Fruit fly (Drosophila melanogaster) whole organism, embryonic: Measurements from ENCODE around the gene CG6766.

Experiments used
- ATbp ChIP-seq: fragments of 200-800 bp; sonication (Bioruptor generic); optimal IDR thresholded peaks from 2 replicates; lab custom pipeline; 2017; ENCODE audit warnings: missing biosample characterization, mild to moderate bottlenecking, missing genetic modification characterization, missing genetic modification reagents
- Atf-2 ChIP-seq: fragments of 200-800 bp; sonication (Bioruptor generic); optimal IDR thresholded peaks from 2 replicates; lab custom pipeline; 2016; ENCODE audit warnings: missing biosample characterization, missing genetic modification characterization
- Bteb2 ChIP-seq: fragments of 200-800 bp; sonication (Bioruptor generic); optimal IDR thresholded peaks from 2 replicates; lab custom pipeline; 2016; ENCODE audit warnings: missing biosample characterization, missing genetic modification characterization
- CG1024 ChIP-seq: fragments of 200-800 bp; sonication (Bioruptor generic); IDR thresholded peaks from 2 replicates; pipeline ENCODE4 v1.3.6; 2022; ENCODE audit warnings: missing biosample characterization, missing genetic modification characterization
- CG11695 ChIP-seq: fragments of 200-800 bp; sonication (Bioruptor generic); IDR thresholded peaks from 3 replicates; pipeline ENCODE4 v1.3.6; 2022; ENCODE audit warnings: missing biosample characterization, missing genetic modification characterization
- CG12299 ChIP-seq: fragments of 200-800 bp; sonication (Bioruptor generic); optimal IDR thresholded peaks from 2 replicates; lab custom pipeline; 2018; ENCODE audit warnings: missing biosample characterization, mild to moderate bottlenecking, missing genetic modification characterization
- CG13123 ChIP-seq: fragments of 200-800 bp; sonication (Bioruptor generic); optimal IDR thresholded peaks from 2 replicates; lab custom pipeline; 2016; ENCODE audit warnings: missing biosample characterization, missing genetic modification characterization
- CG14050 ChIP-seq: fragments of 200-800 bp; sonication (Bioruptor generic); IDR thresholded peaks from 3 replicates; pipeline ENCODE4 v1.3.6; 2022; ENCODE audit warnings: missing biosample characterization, missing genetic modification characterization
- CG17186 ChIP-seq: fragments of 200-800 bp; sonication (Bioruptor generic); optimal IDR thresholded peaks from 3 replicates; lab custom pipeline; 2017; ENCODE audit warnings: missing biosample characterization, missing genetic modification reagents, missing genetic modification characterization
- CG17802 ChIP-seq: fragments of 200-800 bp; sonication (Bioruptor generic); optimal IDR thresholded peaks from 2 replicates; lab custom pipeline; 2018; ENCODE audit warnings: missing biosample characterization, mild to moderate bottlenecking, missing genetic modification characterization, moderate library complexity
- CG18764 ChIP-seq: fragments of 200-800 bp; sonication (Bioruptor generic); optimal IDR thresholded peaks from 3 replicates; lab custom pipeline; 2016; ENCODE audit warnings: missing biosample characterization, missing genetic modification characterization
- CG2116 ChIP-seq: fragments of 200-800 bp; sonication (Bioruptor generic); optimal IDR thresholded peaks from 3 replicates; lab custom pipeline; 2018; ENCODE audit warnings: missing biosample characterization, mild to moderate bottlenecking, missing genetic modification characterization
- CG30020 ChIP-seq: fragments of 200-800 bp; optimal IDR thresholded peaks from 2 replicates; lab custom pipeline; 2019; ENCODE audit warnings: missing biosample characterization, mild to moderate bottlenecking, missing genetic modification characterization, moderate library complexity
- CG3163 ChIP-seq: fragments of 200-800 bp; sonication (Bioruptor generic); optimal IDR thresholded peaks from 3 replicates; lab custom pipeline; 2016; ENCODE audit warnings: missing biosample characterization, missing genetic modification characterization
- CG33213 ChIP-seq: fragments of 200-800 bp; sonication (Bioruptor generic); optimal IDR thresholded peaks from 3 replicates; lab custom pipeline; 2016; ENCODE audit warnings: missing biosample characterization, missing genetic modification characterization
- CG3407 ChIP-seq: fragments of 200-800 bp; sonication (Bioruptor generic); optimal IDR thresholded peaks from 2 replicates; lab custom pipeline; 2018; ENCODE audit warnings: missing biosample characterization, mild to moderate bottlenecking, missing genetic modification characterization
- CG4282 ChIP-seq: fragments of 200-800 bp; sonication (Bioruptor generic); optimal IDR thresholded peaks from 2 replicates; lab custom pipeline; 2016; ENCODE audit warnings: missing biosample characterization, missing genetic modification characterization
- CG4360 ChIP-seq: fragments of 200-800 bp; sonication (Bioruptor generic); IDR thresholded peaks from 2 replicates; pipeline ENCODE4 v1.3.6; 2022; ENCODE audit warnings: missing biosample characterization, missing genetic modification characterization
- CG7271 ChIP-seq: fragments of 200-800 bp; sonication (Bioruptor generic); optimal IDR thresholded peaks from 2 replicates; lab custom pipeline; 2018; ENCODE audit warnings: missing biosample characterization, mild to moderate bottlenecking, missing genetic modification characterization, moderate library complexity
- CG8478 ChIP-seq: fragments of >200 bp; optimal IDR thresholded peaks from 2 replicates; lab custom pipeline; 2018
- CG9437 ChIP-seq: fragments of 200-800 bp; sonication (Bioruptor generic); optimal IDR thresholded peaks from 2 replicates; lab custom pipeline; 2018; ENCODE audit warnings: missing biosample characterization, mild to moderate bottlenecking, missing genetic modification characterization
- CkIIα-i1 ChIP-seq: fragments of 200-800 bp; sonication (Bioruptor generic); IDR thresholded peaks from 2 replicates; pipeline ENCODE4 v1.3.6; 2022; ENCODE audit warnings: missing biosample characterization, missing genetic modification characterization
- Dll ChIP-seq: fragments of 200-800 bp; sonication (Bioruptor generic); IDR thresholded peaks from 4 replicates; pipeline ENCODE4 v1.3.6; 2022; ENCODE audit warnings: missing biosample characterization, missing genetic modification characterization; ENCODE audit not compliant: partially characterized antibody
- HLHmδ ChIP-seq: fragments of 200-800 bp; sonication (Bioruptor generic); optimal IDR thresholded peaks from 2 replicates; lab custom pipeline; 2018; ENCODE audit warnings: missing biosample characterization, mild to moderate bottlenecking, missing genetic modification characterization, moderate library complexity
- Kr ChIP-seq: fragments of 200-800 bp; sonication (Bioruptor generic); optimal IDR thresholded peaks from 2 replicates; lab custom pipeline; 2017; ENCODE audit warnings: missing biosample characterization, mild to moderate bottlenecking, missing genetic modification characterization
- MESR4 ChIP-seq: fragments of 200-800 bp; sonication (Bioruptor generic); optimal IDR thresholded peaks from 2 replicates; lab custom pipeline; 2018; ENCODE audit warnings: missing biosample characterization, mild to moderate bottlenecking, missing genetic modification characterization, moderate library complexity
- NC2β ChIP-seq: fragments of 200-800 bp; sonication (Bioruptor generic); optimal IDR thresholded peaks from 2 replicates; lab custom pipeline; 2016; ENCODE audit warnings: missing biosample characterization, missing genetic modification characterization
- Oli ChIP-seq: fragments of 200-800 bp; sonication (Bioruptor generic); optimal IDR thresholded peaks from 2 replicates; lab custom pipeline; 2018; ENCODE audit warnings: missing biosample characterization, mild to moderate bottlenecking, missing genetic modification characterization, moderate library complexity
- Sin3A ChIP-seq: fragments of >200 bp; optimal IDR thresholded peaks from 2 replicates; lab custom pipeline; 2018
- Spps ChIP-seq: fragments of 200-800 bp; sonication (Bioruptor generic); optimal IDR thresholded peaks from 2 replicates; lab custom pipeline; 2018; ENCODE audit warnings: missing biosample characterization, mild to moderate bottlenecking, missing genetic modification characterization
- Xbp1 ChIP-seq: fragments of 200-800 bp; sonication (Bioruptor generic); optimal IDR thresholded peaks from 3 replicates; lab custom pipeline; 2016; ENCODE audit warnings: missing biosample characterization, mild to moderate bottlenecking, missing genetic modification characterization
- ap ChIP-seq: fragments of 200-800 bp; sonication (Bioruptor generic); IDR thresholded peaks from 2 replicates; pipeline ENCODE4 v1.3.6; 2022; ENCODE audit warnings: missing biosample characterization, missing genetic modification characterization
- az2 ChIP-seq: fragments of 200-800 bp; sonication (Bioruptor generic); optimal IDR thresholded peaks from 3 replicates; lab custom pipeline; 2016; ENCODE audit warnings: missing biosample characterization, missing genetic modification characterization
- bbx ChIP-seq: fragments of 200-800 bp; sonication (Bioruptor generic); IDR thresholded peaks from 2 replicates; pipeline ENCODE4 v1.3.6; 2022; ENCODE audit warnings: missing biosample characterization, missing genetic modification characterization; ENCODE audit not compliant: partially characterized antibody
- caup ChIP-seq: fragments of 200-800 bp; sonication (Bioruptor generic); optimal IDR thresholded peaks from 3 replicates; lab custom pipeline; 2017; ENCODE audit warnings: missing biosample characterization, mild to moderate bottlenecking, missing genetic modification characterization, moderate library complexity; ENCODE audit not compliant: severe bottlenecking
- chif ChIP-seq, 2 experiments: fragments of 200-800 bp; sonication (Bioruptor generic); optimal IDR thresholded peaks; 3 replicates each; lab custom pipeline; 2016; ENCODE audit warnings: missing biosample characterization in 2 of 2, missing genetic modification characterization in 2 of 2
- chm ChIP-seq: fragments of 200-800 bp; sonication (Bioruptor generic); IDR thresholded peaks from 2 replicates; pipeline ENCODE4 v1.3.6; 2022; ENCODE audit warnings: missing biosample characterization, missing genetic modification characterization
- corto ChIP-seq: fragments of 200-800 bp; sonication (Bioruptor generic); optimal IDR thresholded peaks from 2 replicates; lab custom pipeline; 2016; ENCODE audit warnings: missing biosample characterization, mild to moderate bottlenecking, missing genetic modification characterization, moderate library complexity
- gce ChIP-seq: fragments of 200-800 bp; sonication (Bioruptor generic); IDR thresholded peaks from 3 replicates; pipeline ENCODE4 v1.3.6; 2022; ENCODE audit warnings: missing biosample characterization, missing genetic modification characterization
- gcm ChIP-seq: fragments of 200-800 bp; sonication (Bioruptor generic); optimal IDR thresholded peaks from 2 replicates; lab custom pipeline; 2019; ENCODE audit warnings: missing biosample characterization, mild to moderate bottlenecking, missing genetic modification characterization, moderate library complexity
- hb ChIP-seq: fragments of 200-800 bp; sonication (Bioruptor generic); IDR thresholded peaks from 3 replicates; pipeline ENCODE4 v1.3.6; 2022; ENCODE audit warnings: missing biosample characterization, missing genetic modification characterization; ENCODE audit not compliant: partially characterized antibody
- ind ChIP-seq: fragments of 200-800 bp; sonication (Bioruptor generic); optimal IDR thresholded peaks from 3 replicates; lab custom pipeline; 2016; ENCODE audit warnings: missing biosample characterization, missing genetic modification characterization
- peb ChIP-seq: fragments of 200-800 bp; sonication (Bioruptor generic); IDR thresholded peaks from 2 replicates; pipeline ENCODE4 v1.3.6; 2022; ENCODE audit warnings: missing biosample characterization, missing genetic modification characterization
- pfk ChIP-seq: fragments of 200-800 bp; sonication (Bioruptor generic); optimal IDR thresholded peaks from 2 replicates; lab custom pipeline; 2018; ENCODE audit warnings: missing biosample characterization, mild to moderate bottlenecking, missing genetic modification characterization, moderate library complexity
- psq ChIP-seq: fragments of 200-800 bp; sonication (Bioruptor generic); optimal IDR thresholded peaks from 2 replicates; lab custom pipeline; 2017; ENCODE audit warnings: missing biosample characterization, missing genetic modification characterization
- sens-2 ChIP-seq: fragments of 200-800 bp; sonication (Bioruptor generic); IDR thresholded peaks from 2 replicates; pipeline ENCODE4 v1.3.6; 2022; ENCODE audit warnings: missing biosample characterization, missing genetic modification characterization
- so ChIP-seq: fragments of 200-800 bp; sonication (Bioruptor generic); IDR thresholded peaks from 3 replicates; pipeline ENCODE4 v1.3.6; 2022; ENCODE audit warnings: missing biosample characterization, missing genetic modification characterization
- ssp ChIP-seq: fragments of 200-800 bp; sonication (Bioruptor generic); IDR thresholded peaks from 2 replicates; pipeline ENCODE4 v1.3.6; 2022; ENCODE audit warnings: missing biosample characterization, missing genetic modification characterization
- tgo ChIP-seq: fragments of 200-800 bp; sonication (Bioruptor generic); IDR thresholded peaks from 3 replicates; pipeline ENCODE4 v1.3.6; 2022; ENCODE audit warnings: missing biosample characterization, missing genetic modification characterization
- unc-4 ChIP-seq: fragments of 200-800 bp; sonication (Bioruptor generic); IDR thresholded peaks from 2 replicates; pipeline ENCODE4 v1.3.6; 2022; ENCODE audit warnings: missing biosample characterization, missing genetic modification characterization; ENCODE audit not compliant: partially characterized antibody

Gene CG6766

dm6 chr2L:12010877-12011666, 29.4 kb downstream of the CG6766 start (continued):
- TF ChIP-seq CG17802: peak; percentile 58
- TF ChIP-seq CG4282 (GFP tag; lab: Kevin White, UChicago): no peak
- peak; percentile 74 for TF ChIP-seq CG30020
- TF ChIP-seq caup (GFP tag; lab: Kevin White, UChicago): peak; percentile 86
- TF ChIP-seq Atf-2 (GFP tag; lab: Kevin White, UChicago): peak; percentile 47
- no peak for TF ChIP-seq gce (GFP tag; lab: Robert Waterston, UW)
- peak; percentile 85 for TF ChIP-seq CG13123
- TF ChIP-seq pfk (GFP tag; lab: Kevin White, UChicago): no peak
- no peak for TF ChIP-seq Dll (GFP tag; lab: Robert Waterston, UW)
- TF ChIP-seq Oli (tag; lab: Kevin White, UChicago): peak; percentile 95
- TF ChIP-seq CG8478 (lab: Kevin White, UChicago): peak; percentile 92
- no peak for TF ChIP-seq CG1024
- no peak for TF ChIP-seq so (GFP tag; lab: Robert Waterston, UW)
- no peak for TF ChIP-seq tgo
- TF ChIP-seq bbx: no peak
- peak; percentile 87 for TF ChIP-seq gcm (GFP tag; lab: Kevin White, UChicago)
- no peak for TF ChIP-seq CG3163 (GFP tag; lab: Kevin White, UChicago)
- TF ChIP-seq Xbp1 (GFP tag; lab: Kevin White, UChicago): peak; percentile 91
- TF ChIP-seq chm (GFP tag; lab: Robert Waterston, UW): no peak
- TF ChIP-seq CG9437: peak; percentile 85
- no peak for TF ChIP-seq hb (GFP tag; lab: Robert Waterston, UW)
- peak; percentile 88 for TF ChIP-seq az2 (GFP tag; lab: Kevin White, UChicago)
- no peak for TF ChIP-seq unc-4 (GFP tag; lab: Robert Waterston, UW)
- TF ChIP-seq MESR4: peak; percentile 1
- no peak for TF ChIP-seq CG11695 (GFP tag; lab: Robert Waterston, UW)
- TF ChIP-seq CG18764 (GFP tag; lab: Kevin White, UChicago): peak; percentile 80
- peak; percentile 81 for TF ChIP-seq Spps
- TF ChIP-seq sens-2 (GFP tag; lab: Robert Waterston, UW): no peak
- peak; percentile 77 for TF ChIP-seq Bteb2 (GFP tag; lab: Kevin White, UChicago)
- TF ChIP-seq Sin3A (lab: Kevin White, UChicago): no peak
- peak; percentile 76 to 78 for TF ChIP-seq chif (GFP tag; optimal IDR thresholded peaks at IDR 0.05; lab: Kevin White, UChicago)
- no peak for TF ChIP-seq psq (GFP tag; lab: Kevin White, UChicago)
- no peak for TF ChIP-seq corto (GFP tag; lab: Kevin White, UChicago)
- TF ChIP-seq ATbp (GFP tag; lab: Kevin White, UChicago): peak; percentile 89
- TF ChIP-seq ap (GFP tag; lab: Robert Waterston, UW): no peak
- TF ChIP-seq CG14050 (GFP tag; lab: Robert Waterston, UW): no peak
- TF ChIP-seq CG17186 (GFP tag; lab: Kevin White, UChicago): peak; percentile 32
- TF ChIP-seq peb: no peak
- TF ChIP-seq CG12299 (tag; lab: Kevin White, UChicago): peak; percentile 91
- no peak for TF ChIP-seq CG33213 (GFP tag; lab: Kevin White, UChicago)
- no peak for TF ChIP-seq ssp (GFP tag; lab: Robert Waterston, UW)
- TF ChIP-seq CG7271 (tag; lab: Kevin White, UChicago): peak; percentile 28
- TF ChIP-seq CkIIα-i1 (GFP tag; lab: Robert Waterston, UW): no peak
- peak; percentile 61 for TF ChIP-seq HLHmδ
- TF ChIP-seq Kr (GFP tag; lab: Kevin White, UChicago): no peak
- peak; percentile 66 for TF ChIP-seq CG3407
- peak; percentile 49 for TF ChIP-seq NC2β (GFP tag; lab: Kevin White, UChicago)
- peak; percentile 92 for TF ChIP-seq ind (GFP tag; lab: Kevin White, UChicago)
- TF ChIP-seq CG2116 (GFP tag; lab: Kevin White, UChicago): peak; percentile 51
- no peak for TF ChIP-seq CG4360
